Fruit fly (Drosophila melanogaster): ENCODE measurements around the gene Scsalpha1.

Scsalpha1 gene

DNA sequence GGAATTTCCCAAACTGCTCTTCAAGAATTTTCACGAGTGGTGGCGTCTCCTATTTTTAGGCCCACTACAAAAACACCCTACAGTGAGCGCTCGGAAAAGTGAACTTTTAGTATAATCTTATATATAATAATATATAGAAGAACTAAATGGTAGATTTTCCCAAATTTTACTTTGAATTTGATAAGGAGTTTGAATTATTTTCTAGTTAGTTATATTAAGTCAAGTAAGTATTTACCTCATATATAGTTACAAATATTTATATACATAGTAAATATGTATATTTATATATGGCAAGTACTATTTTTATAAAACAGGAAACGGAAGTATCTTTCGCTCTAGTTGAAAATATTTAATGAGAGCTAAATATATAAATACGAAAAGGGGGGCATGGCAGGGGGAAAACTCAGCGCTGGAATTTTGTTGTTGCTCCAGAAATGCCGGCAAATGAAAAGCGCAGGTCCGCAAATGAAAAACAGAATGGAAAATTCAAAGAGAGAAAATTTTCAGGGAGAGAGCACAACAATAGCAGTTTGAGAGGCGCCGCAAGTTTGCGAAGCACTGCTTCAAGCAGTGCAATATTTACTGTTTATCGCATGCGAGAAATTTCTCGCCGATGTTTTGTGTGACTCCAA, 25.1 kb upstream of the Scsalpha1 start (continued):
- TF ChIP-seq CG7357 (GFP tag; IDR thresholded peaks at IDR 0.05) (no peak), ase (GFP tag; IDR thresholded peaks at IDR 0.05) (no peak), ems (GFP tag; optimal IDR thresholded peaks at IDR 0.05) (no peak), BtbVII (GFP tag; optimal IDR thresholded peaks at IDR 0.05) (peak; percentile 36), B-H2 (GFP tag; optimal IDR thresholded peaks at IDR 0.05) (peak; percentile 3), CG6689 (GFP tag; IDR thresholded peaks at IDR 0.05) (no peak), Mrtf (GFP tag; IDR thresholded peaks at IDR 0.05) (no peak), D (optimal IDR thresholded peaks at IDR 0.05) (no peak), D (GFP tag; optimal IDR thresholded peaks at IDR 0.05) (peak; percentile 1), CG14710 (tag; optimal IDR thresholded peaks at IDR 0.05) (peak; percentile 11), zfh2 (GFP tag; optimal IDR thresholded peaks at IDR 0.05) (no peak), tio (GFP tag; optimal IDR thresholded peaks at IDR 0.05) (no peak), CG4404 (GFP tag; IDR thresholded peaks at IDR 0.05) (no peak), nmo (GFP tag; optimal IDR thresholded peaks at IDR 0.05) (peak; percentile 20), CG17612 (GFP tag; IDR thresholded peaks at IDR 0.05) (0 out of 2 replicates have a peak, but pooled peaks have one; percentile 11), Neu2 (GFP tag; optimal IDR thresholded peaks at IDR 0.05; ENCODE audit: borderline replicate concordance) (no peak), CG6654 (GFP tag; optimal IDR thresholded peaks at IDR 0.05) (peak; percentile 100), CG8089 (GFP tag; optimal IDR thresholded peaks at IDR 0.05) (no peak), CG12219 (GFP tag; optimal IDR thresholded peaks at IDR 0.05) (peak; percentile 5), CG11723 (GFP tag; optimal IDR thresholded peaks at IDR 0.05) (no peak), pita (GFP tag; optimal IDR thresholded peaks at IDR 0.05) (no peak), slbo (GFP tag; IDR thresholded peaks at IDR 0.05) (no peak), br (optimal IDR thresholded peaks at IDR 0.05) (no peak), Dad (GFP tag; optimal IDR thresholded peaks at IDR 0.05) (no peak), odd (GFP tag; optimal IDR thresholded peaks at IDR 0.05) (peak; percentile 67), Hsf (GFP tag; optimal IDR thresholded peaks at IDR 0.05) (no peak), CG8281 (tag; optimal IDR thresholded peaks at IDR 0.05) (no peak), CG7271 (tag; optimal IDR thresholded peaks at IDR 0.05) (no peak), NFAT (GFP tag; IDR thresholded peaks at IDR 0.05) (peak; percentile 67; the same call in 1 of the 2 replicates), ATbp (GFP tag; optimal IDR thresholded peaks at IDR 0.05) (peak; percentile 39), CG6854 (GFP tag; optimal IDR thresholded peaks at IDR 0.05) (peak; percentile 83), her (GFP tag; optimal IDR thresholded peaks at IDR 0.05) (peak; percentile 4), unc-4 (GFP tag; IDR thresholded peaks at IDR 0.05; ENCODE audit: partially characterized antibody) (peak; percentile 54), CG17568 (GFP tag; optimal IDR thresholded peaks at IDR 0.05) (peak; percentile 66), Fer1 (GFP tag; optimal IDR thresholded peaks at IDR 0.05) (peak; percentile 8), CG17361 (GFP tag; IDR thresholded peaks at IDR 0.05) (peak; percentile 64; the same call in 1 of the 3 replicates), Eip74EF (GFP tag; optimal IDR thresholded peaks at IDR 0.05) (peak; percentile 42 to 55), CG18262 (tag; optimal IDR thresholded peaks at IDR 0.05) (peak; percentile 64), CG12769 (tag; optimal IDR thresholded peaks at IDR 0.05) (peak; percentile 49), CG10543 (GFP tag; optimal IDR thresholded peaks at IDR 0.05) (peak; percentile 45), CG18764 (GFP tag; optimal IDR thresholded peaks at IDR 0.05) (no peak), CG1024 (GFP tag; IDR thresholded peaks at IDR 0.05) (no peak), CG4707 (GFP tag; optimal IDR thresholded peaks at IDR 0.05) (peak; percentile 12), lab (GFP tag; optimal IDR thresholded peaks at IDR 0.05) (no peak), CG31441 (GFP tag; IDR thresholded peaks at IDR 0.05) (peak; percentile 67), Ets97D (GFP tag; optimal IDR thresholded peaks at IDR 0.05) (peak; percentile 81), cas (GFP tag; IDR thresholded peaks at IDR 0.05) (no peak), sens-2 (GFP tag; IDR thresholded peaks at IDR 0.05) (no peak), CG7963 (GFP tag; IDR thresholded peaks at IDR 0.05; ENCODE audit: partially characterized antibody) (peak; percentile 26; the same call in 1 of the 3 replicates), dmrt99B (tag; optimal IDR thresholded peaks at IDR 0.05) (peak; percentile 62)

Data from whole organism, embryonic.